Fruit fly (Drosophila melanogaster): ENCODE data around the gene alpha-Man-IIa.

alpha-Man-IIa gene

DNA sequence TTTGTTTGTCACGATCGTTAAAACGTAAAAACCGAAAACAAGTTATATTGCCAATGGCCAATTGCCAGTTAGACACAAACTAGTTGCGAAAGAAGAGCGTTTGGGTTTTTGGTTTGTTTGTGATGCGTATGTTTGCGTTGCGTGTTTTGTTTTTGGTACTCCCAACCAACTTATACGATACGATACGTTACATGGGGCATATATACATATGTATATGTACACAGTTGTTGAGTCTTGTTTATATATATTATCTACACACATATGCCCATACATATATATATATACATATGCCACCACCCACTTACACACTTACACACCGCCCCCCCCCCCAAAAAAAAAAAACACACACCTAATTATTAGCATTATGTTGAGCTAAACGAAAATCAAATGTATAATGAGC lies 36.0 kb downstream of the alpha-Man-IIa start (continued):
- TF ChIP-seq fd96Cb (tag; optimal IDR thresholded peaks at IDR 0.05) (no peak), E2f1 (GFP tag; IDR thresholded peaks at IDR 0.05) (no peak), ewg (GFP tag; optimal IDR thresholded peaks at IDR 0.05) (no peak), Nf-YB (GFP tag; optimal IDR thresholded peaks at IDR 0.05) (no peak), CG8765 (GFP tag; IDR thresholded peaks at IDR 0.05) (no peak), Myb (GFP tag; optimal IDR thresholded peaks at IDR 0.05) (no peak), CG5245 (GFP tag; optimal IDR thresholded peaks at IDR 0.05) (no peak), CG10543 (GFP tag; optimal IDR thresholded peaks at IDR 0.05) (peak; percentile 46), ara (GFP tag; IDR thresholded peaks at IDR 0.05) (no peak), Hr78 (GFP tag; optimal IDR thresholded peaks at IDR 0.05) (no peak), vfl (GFP tag; optimal IDR thresholded peaks at IDR 0.05) (no peak), pb (GFP tag; optimal IDR thresholded peaks at IDR 0.05) (no peak), CG10462 (GFP tag; optimal IDR thresholded peaks at IDR 0.05) (no peak), CHES-1-like (GFP tag; optimal IDR thresholded peaks at IDR 0.05) (no peak), pfk (GFP tag; optimal IDR thresholded peaks at IDR 0.05) (peak; percentile 4), CG1529 (GFP tag; optimal IDR thresholded peaks at IDR 0.05) (no peak), ase (GFP tag; IDR thresholded peaks at IDR 0.05) (no peak), bcd (GFP tag; optimal IDR thresholded peaks at IDR 0.05) (no peak), CG14860 (GFP tag; IDR thresholded peaks at IDR 0.05; ENCODE audit: partially characterized antibody) (no peak), hkb (optimal IDR thresholded peaks at IDR 0.05) (no peak), hkb (GFP tag; IDR thresholded peaks at IDR 0.05) (peak; percentile 32; the same call in 1 of the 2 replicates), CG17361 (GFP tag; IDR thresholded peaks at IDR 0.05) (no peak), CG12071 (GFP tag; optimal IDR thresholded peaks at IDR 0.05) (peak; percentile 53), luna (GFP tag; optimal IDR thresholded peaks at IDR 0.05) (no peak)

DNA sequence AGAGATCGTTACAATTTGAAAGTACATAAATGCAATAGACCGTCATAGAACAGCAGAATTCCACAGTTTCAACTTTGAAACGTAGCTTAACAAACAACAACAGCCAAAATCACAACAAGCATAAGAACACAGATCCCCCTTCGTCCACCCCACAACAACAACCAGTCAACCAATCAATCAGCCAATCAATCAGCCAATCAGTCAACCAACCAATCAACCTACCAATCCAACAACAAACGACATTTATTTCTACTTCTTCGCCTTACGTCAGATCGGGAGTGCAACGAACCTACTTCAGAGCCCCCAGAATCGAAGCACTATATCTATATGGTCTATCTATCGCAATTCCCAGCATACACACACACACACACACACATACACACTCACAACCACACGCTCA lies 38.3 kb downstream of the alpha-Man-IIa start:
- TF ChIP-seq ATbp (GFP tag; optimal IDR thresholded peaks at IDR 0.05): no peak
- no peak for TF ChIP-seq C15 (GFP tag; IDR thresholded peaks at IDR 0.05)
- TF ChIP-seq CG1024 (GFP tag; IDR thresholded peaks at IDR 0.05): no peak
- peak; percentile 97 for TF ChIP-seq CG8281 (tag; optimal IDR thresholded peaks at IDR 0.05)
- no peak for TF ChIP-seq az2 (GFP tag; optimal IDR thresholded peaks at IDR 0.05)
- TF ChIP-seq Max (GFP tag; optimal IDR thresholded peaks at IDR 0.05): no peak
- peak; percentile 26 for TF ChIP-seq CG13894 (tag; optimal IDR thresholded peaks at IDR 0.05)
- no peak for TF ChIP-seq CG14710 (tag; optimal IDR thresholded peaks at IDR 0.05)
- TF ChIP-seq unc-4 (GFP tag; IDR thresholded peaks at IDR 0.05; ENCODE audit: partially characterized antibody): no peak
- TF ChIP-seq Mad (GFP tag; optimal IDR thresholded peaks at IDR 0.05): no peak
- peak in 1 of 2 experiments; percentile 49 for TF ChIP-seq eve (GFP tag; optimal IDR thresholded peaks at IDR 0.05)
- peak; percentile 72 for TF ChIP-seq cg (GFP tag; optimal IDR thresholded peaks at IDR 0.05)
- TF ChIP-seq sim (GFP tag; IDR thresholded peaks at IDR 0.05): no peak
- no peak for TF ChIP-seq CG17829 (tag; optimal IDR thresholded peaks at IDR 0.05)
- no peak for TF ChIP-seq Ada2b (GFP tag; IDR thresholded peaks at IDR 0.05)
- no peak for TF ChIP-seq Rx (GFP tag; IDR thresholded peaks at IDR 0.05)
- TF ChIP-seq H15 (GFP tag; IDR thresholded peaks at IDR 0.05): no peak
- TF ChIP-seq lab (GFP tag; optimal IDR thresholded peaks at IDR 0.05): peak; percentile 13
- no peak for TF ChIP-seq CG13296 (GFP tag; optimal IDR thresholded peaks at IDR 0.05)
- TF ChIP-seq hbn (GFP tag; IDR thresholded peaks at IDR 0.05; ENCODE audit: partially characterized antibody): no peak
- TF ChIP-seq ci (GFP tag; IDR thresholded peaks at IDR 0.05): peak; percentile 37; the same call in 1 of the 3 replicates
- TF ChIP-seq ara (GFP tag; IDR thresholded peaks at IDR 0.05): no peak
- TF ChIP-seq bab2 (GFP tag; optimal IDR thresholded peaks at IDR 0.05): no peak
- 0 out of 3 replicates have a peak, but pooled peaks have one; percentile 22 for TF ChIP-seq zen2 (GFP tag; IDR thresholded peaks at IDR 0.05; ENCODE audit: partially characterized antibody)
- no peak for TF ChIP-seq Ssrp (tag; optimal IDR thresholded peaks at IDR 0.05)
- peak in 1 of 2 experiments; percentile 13 for TF ChIP-seq Pdp1 (GFP tag; optimal IDR thresholded peaks at IDR 0.05)
- no peak for TF ChIP-seq salm (tag; optimal IDR thresholded peaks at IDR 0.05)
- TF ChIP-seq Spps (tag; optimal IDR thresholded peaks at IDR 0.05): no peak
- no peak for TF ChIP-seq kah (GFP tag; optimal IDR thresholded peaks at IDR 0.05)
